Worm (Caenorhabditis elegans) whole organism, young adult: ENCODE results near the gene polq-1.

Experiments
- ccch-3 ChIP-seq: fragments of 200-800 bp; sonication (Bioruptor generic); optimal IDR thresholded peaks from 2 replicates; lab custom pipeline; 2018; ENCODE audit warnings: mild to moderate bottlenecking, missing genetic modification characterization, missing compliant biosample characterization
- lin-40 ChIP-seq: sonication (generic microtip); optimal IDR thresholded peaks from 2 replicates; lab custom pipeline; 2016; ENCODE audit warnings: missing genetic modification characterization, mild to moderate bottlenecking, missing compliant biosample characterization, missing genotype, missing genetic modification reagents
- zim-3 ChIP-seq: sonication (generic microtip); optimal IDR thresholded peaks from 2 replicates; lab custom pipeline; 2017; ENCODE audit warnings: mild to moderate bottlenecking, missing genetic modification characterization, moderate library complexity, missing compliant biosample characterization

- TF ChIP-seq ccch-3 (GFP tag; lab: Kevin White, UChicago) (no peak), lin-40 (tag; lab: Kevin White, UChicago) (peak; percentile 34), zim-3 (tag; lab: Kevin White, UChicago) (no peak)
Measured at ce11 chrIII:5838159-5839046, 35.4 kb upstream of the polq-1 start.
